Worm (Caenorhabditis elegans) whole organism, young adult: Measurements from ENCODE around the gene vrk-1.

Experiments used
- B0336.3 ChIP-seq: fragments of 200-800 bp; sonication (Bioruptor generic); IDR thresholded peaks from 2 replicates; pipeline ENCODE4 v1.3.6; 2022; ENCODE audit warnings: missing genetic modification characterization, missing compliant biosample characterization
- F22D6.2 ChIP-seq: sonication (generic microtip); optimal IDR thresholded peaks from 2 replicates; lab custom pipeline; 2016; ENCODE audit warnings: mild to moderate bottlenecking, missing genetic modification characterization, missing compliant biosample characterization
- F49E8.2 ChIP-seq: sonication (generic microtip); optimal IDR thresholded peaks from 3 replicates; lab custom pipeline; 2017; ENCODE audit warnings: missing genetic modification characterization, mild to moderate bottlenecking, missing compliant biosample characterization, antibody characterized with exemption, moderate library complexity; ENCODE audit not compliant: insufficient read depth
- F55B11.4 ChIP-seq: sonication (generic microtip); optimal IDR thresholded peaks from 2 replicates; lab custom pipeline; 2016; ENCODE audit warnings: missing compliant biosample characterization, missing genetic modification characterization, borderline replicate concordance; ENCODE audit not compliant: insufficient read depth
- Y53G8AR.9 ChIP-seq: fragments of 200-800 bp; sonication (Bioruptor generic); conservative IDR thresholded peaks from 2 replicates; pipeline ENCODE4 v1.3.6; 2022; ENCODE audit warnings: missing genetic modification reagents, missing genetic modification characterization, missing compliant biosample characterization
- atf-7 ChIP-seq: sonication (generic microtip); optimal IDR thresholded peaks from 2 replicates; lab custom pipeline; 2017; ENCODE audit warnings: mild to moderate bottlenecking, missing genetic modification characterization, missing compliant biosample characterization
- cebp-1 ChIP-seq, 2 experiments: fragments of 200-800 bp in 1 of 2; sonication (Bioruptor generic) in 1 of 2; sonication (generic microtip) in 1 of 2; IDR thresholded peaks in 1 of 2; optimal IDR thresholded peaks in 1 of 2; 2 replicates each; pipeline versions ENCODE4 v1.3.6 to Lab custom; 2017 to 2022; ENCODE audit warnings: missing compliant biosample characterization in 2 of 2, missing genetic modification characterization in 2 of 2, mild to moderate bottlenecking in 1 of 2, missing genetic modification reagents in 1 of 2, moderate library complexity in 1 of 2
- ceh-40 ChIP-seq: fragments of 200-800 bp; sonication (Bioruptor generic); IDR thresholded peaks from 2 replicates; pipeline ENCODE4 v1.3.6; 2022; ENCODE audit warnings: missing genetic modification characterization, missing compliant biosample characterization
- ceh-58 ChIP-seq: fragments of 200-800 bp; sonication (Bioruptor generic); IDR thresholded peaks from 2 replicates; pipeline ENCODE4 v1.3.6; 2022; ENCODE audit warnings: missing genetic modification characterization, missing compliant biosample characterization
- ceh-79 ChIP-seq: sonication (generic microtip); optimal IDR thresholded peaks from 2 replicates; lab custom pipeline; 2017; ENCODE audit warnings: mild to moderate bottlenecking, missing genetic modification characterization, missing compliant biosample characterization
- ceh-91 ChIP-seq: fragments of 200-800 bp; sonication (Bioruptor generic); IDR thresholded peaks from 2 replicates; pipeline ENCODE4 v1.3.6; 2022; ENCODE audit warnings: missing genetic modification reagents, missing genetic modification characterization, missing compliant biosample characterization
- dpff-1 ChIP-seq: sonication (generic microtip); optimal IDR thresholded peaks from 2 replicates; lab custom pipeline; 2017; ENCODE audit warnings: mild to moderate bottlenecking, missing genetic modification characterization, missing compliant biosample characterization
- efl-1 ChIP-seq: fragments of 150-350 bp; optimal IDR thresholded peaks from 2 replicates; lab custom pipeline; 2014; ENCODE audit warnings: missing biosample characterization, missing genetic modification reagents, missing genetic modification characterization
- egl-18 ChIP-seq: fragments of 200-800 bp; sonication (Bioruptor generic); IDR thresholded peaks from 2 replicates; pipeline ENCODE4 v1.3.6; 2022; ENCODE audit warnings: missing genetic modification reagents, missing genetic modification characterization, missing compliant biosample characterization
- egrh-3 ChIP-seq: fragments of 200-800 bp; sonication (Bioruptor generic); IDR thresholded peaks from 2 replicates; pipeline ENCODE4 v1.3.6; 2022; ENCODE audit warnings: missing genetic modification reagents, missing genetic modification characterization, missing compliant biosample characterization
- ets-4 ChIP-seq: fragments of 200-800 bp; sonication (Bioruptor generic); optimal IDR thresholded peaks from 2 replicates; lab custom pipeline; 2018; ENCODE audit warnings: mild to moderate bottlenecking, missing genetic modification characterization, missing compliant biosample characterization
- hlh-26 ChIP-seq: fragments of 200-800 bp; sonication (Bioruptor generic); conservative IDR thresholded peaks from 2 replicates; pipeline ENCODE4 v1.3.6; 2022; ENCODE audit warnings: missing genetic modification reagents, missing genetic modification characterization, missing compliant biosample characterization
- lin-35 ChIP-seq, 3 experiments: fragments of 150-350 bp in 2 of 3; sonication (generic microtip) in 1 of 3; optimal IDR thresholded peaks; 2 replicates each; lab custom pipeline; 2014 to 2018; ENCODE audit warnings: missing biosample characterization in 3 of 3, missing genetic modification characterization in 3 of 3, missing genetic modification reagents in 3 of 3
- lin-54 ChIP-seq: fragments of 200-800 bp; sonication (Bioruptor generic); optimal IDR thresholded peaks from 2 replicates; lab custom pipeline; 2018; ENCODE audit warnings: mild to moderate bottlenecking, missing genetic modification characterization, missing compliant biosample characterization
- lir-1 ChIP-seq: fragments of 200-800 bp; sonication (Bioruptor generic); conservative IDR thresholded peaks from 2 replicates; pipeline ENCODE4 v1.3.6; 2022; ENCODE audit warnings: missing genetic modification reagents, missing genetic modification characterization, missing compliant biosample characterization
- madf-8 ChIP-seq: fragments of 200-800 bp; sonication (Bioruptor generic); conservative IDR thresholded peaks from 2 replicates; pipeline ENCODE4 v1.3.6; 2022; ENCODE audit warnings: missing genetic modification reagents, missing genetic modification characterization, missing compliant biosample characterization
- mel-28 ChIP-seq: sonication (generic microtip); optimal IDR thresholded peaks from 2 replicates; lab custom pipeline; 2016; ENCODE audit warnings: borderline replicate concordance, mild to moderate bottlenecking, missing genetic modification characterization, missing compliant biosample characterization
- nhr-80 ChIP-seq: sonication (generic microtip); optimal IDR thresholded peaks from 2 replicates; lab custom pipeline; 2016; ENCODE audit warnings: missing genetic modification characterization, missing compliant biosample characterization
- nhr-90 ChIP-seq: sonication (generic microtip); optimal IDR thresholded peaks from 2 replicates; lab custom pipeline; 2016; ENCODE audit warnings: missing genotype, mild to moderate bottlenecking, missing genetic modification characterization, missing compliant biosample characterization
- pbrm-1 ChIP-seq: fragments of 200-800 bp; sonication (Bioruptor generic); IDR thresholded peaks from 2 replicates; pipeline ENCODE4 v1.3.6; 2022; ENCODE audit warnings: missing genetic modification reagents, missing genetic modification characterization, missing compliant biosample characterization
- rcor-1 ChIP-seq: fragments of 200-800 bp; sonication (Bioruptor generic); IDR thresholded peaks from 2 replicates; pipeline ENCODE4 v1.3.6; 2022; ENCODE audit warnings: missing genetic modification reagents, missing genetic modification characterization, missing compliant biosample characterization
- rec-8 ChIP-seq, 2 experiments: sonication (generic microtip); optimal IDR thresholded peaks; 2 replicates each; lab custom pipeline; 2016; ENCODE audit warnings: mild to moderate bottlenecking in 2 of 2, missing genetic modification characterization in 2 of 2, missing genetic modification reagents in 2 of 2, missing genotype in 2 of 2, missing biosample characterization in 1 of 2, missing compliant biosample characterization in 1 of 2, moderate library complexity in 1 of 2
- repo-1 ChIP-seq: sonication (generic microtip); optimal IDR thresholded peaks from 2 replicates; lab custom pipeline; 2017; ENCODE audit warnings: mild to moderate bottlenecking, missing genetic modification characterization, missing compliant biosample characterization
- snpc-1.1 ChIP-seq: sonication (generic microtip); optimal IDR thresholded peaks from 2 replicates; lab custom pipeline; 2017; ENCODE audit warnings: missing genetic modification characterization, mild to moderate bottlenecking, missing compliant biosample characterization, antibody characterized with exemption, moderate library complexity, missing genotype, missing genetic modification reagents; ENCODE audit not compliant: insufficient read depth
- snpc-4 ChIP-seq, 5 experiments: fragments of 150-350 bp in 1 of 5; sonication (generic microtip) in 4 of 5; optimal IDR thresholded peaks; 2 replicates each; lab custom pipeline; 2014 to 2018; ENCODE audit warnings: missing genetic modification characterization in 5 of 5, missing biosample characterization in 3 of 5, antibody characterized with exemption in 2 of 5, mild to moderate bottlenecking in 2 of 5, missing compliant biosample characterization in 2 of 5, missing genotype in 2 of 5, moderate library complexity in 2 of 5, missing genetic modification reagents in 1 of 5
- somi-1 ChIP-seq: fragments of 200-800 bp; sonication (Bioruptor generic); optimal IDR thresholded peaks from 2 replicates; lab custom pipeline; 2018; ENCODE audit warnings: mild to moderate bottlenecking, missing genetic modification characterization, missing compliant biosample characterization
- zfh-2 ChIP-seq: fragments of 200-800 bp; sonication (Bioruptor generic); conservative IDR thresholded peaks from 2 replicates; pipeline ENCODE4 v1.3.6; 2022; ENCODE audit warnings: missing genetic modification reagents, missing genetic modification characterization, missing compliant biosample characterization
- zim-3 ChIP-seq: sonication (generic microtip); optimal IDR thresholded peaks from 2 replicates; lab custom pipeline; 2017; ENCODE audit warnings: mild to moderate bottlenecking, missing genetic modification characterization, moderate library complexity, missing compliant biosample characterization
- ztf-26 ChIP-seq: sonication (generic microtip); optimal IDR thresholded peaks from 2 replicates; lab custom pipeline; 2017; ENCODE audit warnings: missing genetic modification characterization, missing compliant biosample characterization
- ztf-28 ChIP-seq: fragments of 200-800 bp; sonication (Bioruptor generic); IDR thresholded peaks from 2 replicates; pipeline ENCODE4 v1.3.6; 2022; ENCODE audit warnings: missing genetic modification reagents, missing genetic modification characterization, missing compliant biosample characterization
- ztf-6 ChIP-seq: fragments of 200-800 bp; sonication (Bioruptor generic); IDR thresholded peaks from 2 replicates; pipeline ENCODE4 v1.3.6; 2022; ENCODE audit warnings: missing genetic modification reagents, missing genetic modification characterization, missing compliant biosample characterization

Gene vrk-1

DNA sequence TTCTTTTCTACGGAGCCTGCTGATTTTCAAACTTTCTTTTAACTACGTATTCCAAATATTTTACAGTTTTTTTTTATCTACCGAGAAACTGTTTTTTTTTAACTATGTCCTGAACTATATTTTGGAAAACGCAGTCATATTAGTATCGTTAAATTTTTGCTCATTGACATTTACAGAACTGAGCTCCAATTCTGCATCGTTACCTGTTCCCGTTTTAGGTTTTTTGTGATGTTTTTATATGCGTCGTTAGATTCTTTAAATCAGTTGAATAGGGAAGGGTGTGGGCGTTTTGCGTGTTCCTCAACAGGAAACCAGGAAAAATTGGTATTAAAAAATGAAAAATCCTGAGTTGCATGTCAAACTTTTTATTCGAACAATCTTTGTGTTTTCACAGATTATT, 29.0 kb upstream of the vrk-1 start:
- TF ChIP-seq F22D6.2 (tag; lab: Kevin White, UChicago) (no peak), cebp-1 (GFP tag; IDR thresholded peaks at IDR 0.05; lab: Robert Waterston, UW) (no peak), cebp-1 (tag; optimal IDR thresholded peaks at IDR 0.05; lab: Kevin White, UChicago) (peak; percentile 4), ztf-26 (peak; percentile 25), rec-8 (tag; optimal IDR thresholded peaks at IDR 0.05; lab: Kevin White, UChicago) (no peak), ztf-6 (GFP tag; lab: Robert Waterston, UW) (no peak), F55B11.4 (tag; lab: Kevin White, UChicago) (no peak), pbrm-1 (GFP tag; lab: Robert Waterston, UW) (no peak), ets-4 (GFP tag; lab: Kevin White, UChicago) (no peak), repo-1 (tag; lab: Kevin White, UChicago) (peak; percentile 55), nhr-80 (tag; lab: Kevin White, UChicago) (no peak), Y53G8AR.9 (GFP tag; lab: Robert Waterston, UW) (0 out of 2 replicates have a peak, but pooled peaks have one; percentile 47), atf-7 (tag; lab: Kevin White, UChicago) (peak; percentile 25), efl-1 (no peak), ceh-79 (tag; lab: Kevin White, UChicago) (no peak), dpff-1 (tag; lab: Kevin White, UChicago) (no peak)

DNA sequence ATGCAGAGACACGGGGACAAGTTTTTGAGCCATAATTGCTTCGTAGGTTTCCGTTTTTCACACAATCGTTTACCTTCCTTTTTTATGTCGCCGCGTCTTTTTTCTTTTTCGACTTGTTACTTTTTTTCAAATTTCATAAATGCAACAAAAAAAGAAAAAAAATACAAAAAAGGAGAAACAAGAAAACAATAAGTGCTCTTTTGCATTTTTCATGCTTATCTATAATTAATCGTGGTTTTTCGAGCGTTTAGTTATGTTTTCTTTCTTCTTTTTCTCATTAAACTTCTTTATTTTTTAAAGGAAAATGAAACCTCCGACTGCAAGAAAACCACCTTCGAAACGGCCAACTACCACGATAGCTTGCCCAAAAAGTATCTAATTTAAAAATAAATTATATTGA, 25.9 kb upstream of the vrk-1 start, which contains the start of gene F59G1.4:
TSS of gene F59G1.4 (plus strand) at position 301 of the 400 bp plus-strand sequence.
- no peak for TF ChIP-seq ceh-91 (GFP tag; lab: Robert Waterston, UW)
- TF ChIP-seq snpc-1.1 (tag; lab: Kevin White, UChicago): no peak
- TF ChIP-seq egrh-3 (GFP tag; lab: Robert Waterston, UW): no peak
- TF ChIP-seq nhr-80 (tag; lab: Kevin White, UChicago): no peak
- no peak for TF ChIP-seq lir-1 (GFP tag; lab: Robert Waterston, UW)
- TF ChIP-seq lin-35 (GFP tag; optimal IDR thresholded peaks at IDR 0.05; lab: Kevin White, UChicago): no peak
- TF ChIP-seq ztf-28 (GFP tag; lab: Robert Waterston, UW): no peak
- TF ChIP-seq mel-28 (tag; lab: Kevin White, UChicago): no peak
- no peak for TF ChIP-seq rcor-1 (GFP tag; lab: Robert Waterston, UW)
- TF ChIP-seq zfh-2 (GFP tag; lab: Robert Waterston, UW): no peak
- no peak for TF ChIP-seq somi-1
- TF ChIP-seq lin-54 (GFP tag; lab: Kevin White, UChicago): no peak
- no peak for TF ChIP-seq repo-1 (tag; lab: Kevin White, UChicago)
- TF ChIP-seq, all 124 proteins: peak for 0

DNA sequence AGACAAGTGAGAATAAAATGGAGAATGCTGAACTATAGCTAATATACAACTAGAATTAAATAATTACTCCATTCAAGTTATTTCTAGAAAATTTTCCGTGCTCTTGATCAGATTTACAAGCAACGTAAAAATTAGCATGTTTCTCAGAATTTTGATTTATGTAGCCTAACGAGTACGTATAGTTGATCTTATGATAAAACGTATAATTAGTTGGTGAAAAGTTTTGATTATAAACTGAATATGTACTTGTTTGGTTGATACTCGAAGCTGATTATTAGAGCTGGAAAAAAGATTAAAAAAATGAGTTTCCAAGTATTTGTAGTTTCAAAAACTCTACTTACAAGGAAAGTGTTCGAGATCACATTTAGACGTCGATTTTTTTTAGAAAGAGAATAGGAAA, 25.3 kb upstream of the vrk-1 start:
- TF ChIP-seq nhr-90 (no peak), snpc-4 (GFP tag; optimal IDR thresholded peaks at IDR 0.05; lab: Kevin White, UChicago) (no peak), snpc-4 (tag; optimal IDR thresholded peaks at IDR 0.05; lab: Kevin White, UChicago) (no peak), lin-35 (GFP tag; optimal IDR thresholded peaks at IDR 0.05; lab: Kevin White, UChicago) (no peak), ceh-40 (GFP tag; lab: Robert Waterston, UW) (no peak), zim-3 (tag; lab: Kevin White, UChicago) (no peak), ceh-79 (tag; lab: Kevin White, UChicago) (no peak), madf-8 (GFP tag; lab: Robert Waterston, UW) (no peak), atf-7 (tag; lab: Kevin White, UChicago) (no peak), rec-8 (tag; optimal IDR thresholded peaks at IDR 0.05; lab: Kevin White, UChicago) (no peak), hlh-26 (GFP tag; lab: Robert Waterston, UW) (no peak), F49E8.2 (tag; lab: Kevin White, UChicago) (no peak), B0336.3 (GFP tag; lab: Robert Waterston, UW) (no peak), ceh-91 (GFP tag; lab: Robert Waterston, UW) (no peak), egl-18 (GFP tag; lab: Robert Waterston, UW) (no peak), ceh-58 (GFP tag; lab: Robert Waterston, UW) (no peak)
